Fruit fly (Drosophila melanogaster) whole organism, embryonic: ENCODE data around the gene CG16959.

Experiments used
- B-H2 ChIP-seq: fragments of 200-800 bp; sonication (Bioruptor generic); optimal IDR thresholded peaks from 2 replicates; lab custom pipeline; 2018; ENCODE audit warnings: missing biosample characterization, mild to moderate bottlenecking, missing genetic modification characterization
- BtbVII ChIP-seq: fragments of 200-800 bp; sonication (Bioruptor generic); optimal IDR thresholded peaks from 3 replicates; lab custom pipeline; 2017; ENCODE audit warnings: missing biosample characterization, mild to moderate bottlenecking, missing genetic modification characterization
- CG10543 ChIP-seq: fragments of 200-800 bp; sonication (Bioruptor generic); optimal IDR thresholded peaks from 3 replicates; lab custom pipeline; 2017; ENCODE audit warnings: missing biosample characterization, mild to moderate bottlenecking, missing genetic modification characterization, moderate library complexity
- CG10979 ChIP-seq: fragments of 200-800 bp; sonication (Bioruptor generic); optimal IDR thresholded peaks from 2 replicates; lab custom pipeline; 2018; ENCODE audit warnings: missing biosample characterization, mild to moderate bottlenecking, missing genetic modification characterization, moderate library complexity
- CG11398 ChIP-seq: fragments of 200-800 bp; sonication (Bioruptor generic); optimal IDR thresholded peaks from 2 replicates; lab custom pipeline; 2016; ENCODE audit warnings: missing biosample characterization, missing genetic modification characterization
- CG11504 ChIP-seq: fragments of 200-800 bp; sonication (Bioruptor generic); optimal IDR thresholded peaks from 3 replicates; lab custom pipeline; 2019; ENCODE audit warnings: missing biosample characterization, mild to moderate bottlenecking, missing genetic modification characterization, moderate library complexity
- CG11723 ChIP-seq: fragments of 200-800 bp; sonication (Bioruptor generic); optimal IDR thresholded peaks from 2 replicates; lab custom pipeline; 2017; ENCODE audit warnings: missing biosample characterization, mild to moderate bottlenecking, missing genetic modification characterization
- CG12744 ChIP-seq: fragments of 200-800 bp; sonication (Bioruptor generic); optimal IDR thresholded peaks from 2 replicates; lab custom pipeline; 2016; ENCODE audit warnings: missing biosample characterization, missing genetic modification characterization
- CG14441 ChIP-seq: fragments of 200-800 bp; sonication (Bioruptor generic); IDR thresholded peaks from 2 replicates; pipeline ENCODE4 v1.3.6; 2022; ENCODE audit warnings: missing biosample characterization, missing genetic modification characterization
- CG14667 ChIP-seq: fragments of 200-800 bp; sonication (Bioruptor generic); IDR thresholded peaks from 2 replicates; pipeline ENCODE4 v1.3.6; 2022; ENCODE audit warnings: missing biosample characterization, missing genetic modification characterization
- CG15479 ChIP-seq: fragments of 200-800 bp; sonication (Bioruptor generic); optimal IDR thresholded peaks from 3 replicates; lab custom pipeline; 2019; ENCODE audit warnings: missing biosample characterization, mild to moderate bottlenecking, missing genetic modification characterization, moderate library complexity
- CG17829 ChIP-seq: fragments of 200-800 bp; optimal IDR thresholded peaks from 2 replicates; lab custom pipeline; 2019; ENCODE audit warnings: missing biosample characterization, mild to moderate bottlenecking, missing genetic modification characterization, moderate library complexity
- CG18262 ChIP-seq: fragments of 200-800 bp; optimal IDR thresholded peaks from 3 replicates; lab custom pipeline; 2019; ENCODE audit warnings: missing biosample characterization, mild to moderate bottlenecking, missing genetic modification characterization, moderate library complexity
- CG3163 ChIP-seq: fragments of 200-800 bp; sonication (Bioruptor generic); optimal IDR thresholded peaks from 3 replicates; lab custom pipeline; 2016; ENCODE audit warnings: missing biosample characterization, missing genetic modification characterization
- CG5953 ChIP-seq: fragments of 200-800 bp; sonication (Bioruptor generic); IDR thresholded peaks from 2 replicates; pipeline ENCODE4 v1.3.6; 2022; ENCODE audit warnings: missing biosample characterization, missing genetic modification characterization
- CG8089 ChIP-seq: fragments of 200-800 bp; sonication (Bioruptor generic); optimal IDR thresholded peaks from 3 replicates; lab custom pipeline; 2016; ENCODE audit warnings: missing biosample characterization, missing genetic modification characterization
- CG8359 ChIP-seq: fragments of 200-800 bp; sonication (Bioruptor generic); optimal IDR thresholded peaks from 2 replicates; lab custom pipeline; 2017; ENCODE audit warnings: missing biosample characterization, mild to moderate bottlenecking, missing genetic modification characterization, borderline replicate concordance
- CG9932 ChIP-seq: fragments of 200-800 bp; sonication (Bioruptor generic); IDR thresholded peaks from 2 replicates; pipeline ENCODE4 v1.3.6; 2022; ENCODE audit warnings: missing biosample characterization, missing genetic modification characterization
- D19B ChIP-seq: fragments of 200-800 bp; sonication (Bioruptor generic); optimal IDR thresholded peaks from 2 replicates; lab custom pipeline; 2017; ENCODE audit warnings: missing biosample characterization, mild to moderate bottlenecking, missing genetic modification characterization
- Dfd ChIP-seq, 2 experiments: fragments of >200 bp; optimal IDR thresholded peaks; 2 replicates each; lab custom pipeline; 2017; ENCODE audit warnings: missing biosample characterization in 2 of 2, missing genetic modification characterization in 2 of 2
- E2f2 ChIP-seq: fragments of 200-800 bp; sonication (Bioruptor generic); IDR thresholded peaks from 2 replicates; pipeline ENCODE4 v1.3.6; 2022; ENCODE audit warnings: missing biosample characterization, missing genetic modification characterization
- Ets97D ChIP-seq: fragments of 200-800 bp; sonication (Bioruptor generic); optimal IDR thresholded peaks from 3 replicates; lab custom pipeline; 2016; ENCODE audit warnings: missing biosample characterization, missing genetic modification characterization
- HLHmδ ChIP-seq: fragments of 200-800 bp; sonication (Bioruptor generic); optimal IDR thresholded peaks from 2 replicates; lab custom pipeline; 2018; ENCODE audit warnings: missing biosample characterization, mild to moderate bottlenecking, missing genetic modification characterization, moderate library complexity
- Hr51 ChIP-seq, 2 experiments: fragments of 200-800 bp; sonication (Bioruptor generic); optimal IDR thresholded peaks; 2 replicates in 1 of 2; 3 replicates in 1 of 2; lab custom pipeline; 2016 to 2018; ENCODE audit warnings: missing biosample characterization in 2 of 2, missing genetic modification characterization in 2 of 2, mild to moderate bottlenecking in 1 of 2, moderate library complexity in 1 of 2
- Mad ChIP-seq: fragments of 200-800 bp; sonication (Bioruptor generic); optimal IDR thresholded peaks from 2 replicates; lab custom pipeline; 2016; ENCODE audit warnings: missing biosample characterization, missing genetic modification characterization
- Meics ChIP-seq: fragments of 200-800 bp; sonication (Bioruptor generic); optimal IDR thresholded peaks from 2 replicates; lab custom pipeline; 2017; ENCODE audit warnings: missing biosample characterization, mild to moderate bottlenecking, missing genetic modification characterization
- NK7.1 ChIP-seq: fragments of 200-800 bp; sonication (Bioruptor generic); optimal IDR thresholded peaks from 3 replicates; lab custom pipeline; 2016; ENCODE audit warnings: missing biosample characterization, missing genetic modification characterization
- Pdp1 ChIP-seq, 2 experiments: fragments of 200-800 bp; sonication (Bioruptor generic); optimal IDR thresholded peaks; 3 replicates each; lab custom pipeline; 2016; ENCODE audit warnings: missing biosample characterization in 2 of 2, missing genetic modification characterization in 2 of 2, mild to moderate bottlenecking in 1 of 2, moderate library complexity in 1 of 2
- Sox100B ChIP-seq: fragments of 200-800 bp; sonication (Bioruptor generic); optimal IDR thresholded peaks from 3 replicates; lab custom pipeline; 2018; ENCODE audit warnings: missing biosample characterization, mild to moderate bottlenecking, missing genetic modification characterization
- Sox102F ChIP-seq: fragments of 200-800 bp; sonication (Bioruptor generic); optimal IDR thresholded peaks from 2 replicates; lab custom pipeline; 2018; ENCODE audit warnings: missing biosample characterization, mild to moderate bottlenecking, missing genetic modification characterization, moderate library complexity
- Xrp1 ChIP-seq: fragments of 200-800 bp; sonication (Bioruptor generic); IDR thresholded peaks from 2 replicates; pipeline ENCODE4 v1.3.6; 2022; ENCODE audit warnings: missing biosample characterization, missing genetic modification characterization
- al ChIP-seq: fragments of 200-800 bp; sonication (Bioruptor generic); IDR thresholded peaks from 2 replicates; pipeline ENCODE4 v1.3.6; 2022; ENCODE audit warnings: missing biosample characterization, missing genetic modification characterization
- ap ChIP-seq: fragments of 200-800 bp; sonication (Bioruptor generic); IDR thresholded peaks from 2 replicates; pipeline ENCODE4 v1.3.6; 2022; ENCODE audit warnings: missing biosample characterization, missing genetic modification characterization
- btn ChIP-seq: fragments of 200-800 bp; sonication (Bioruptor generic); optimal IDR thresholded peaks from 2 replicates; lab custom pipeline; 2016; ENCODE audit warnings: missing biosample characterization, missing genetic modification characterization
- emc ChIP-seq: fragments of 200-800 bp; sonication (Bioruptor generic); optimal IDR thresholded peaks from 2 replicates; lab custom pipeline; 2016; ENCODE audit warnings: missing biosample characterization, missing genetic modification characterization
- kah ChIP-seq: fragments of 200-800 bp; sonication (Bioruptor generic); optimal IDR thresholded peaks from 2 replicates; lab custom pipeline; 2018; ENCODE audit warnings: missing biosample characterization, mild to moderate bottlenecking, missing genetic modification characterization
- ken ChIP-seq: fragments of 200-800 bp; sonication (Bioruptor generic); IDR thresholded peaks from 3 replicates; pipeline ENCODE4 v1.3.6; 2022; ENCODE audit warnings: missing biosample characterization, missing genetic modification characterization
- nom ChIP-seq: fragments of 200-800 bp; sonication (Bioruptor generic); optimal IDR thresholded peaks from 2 replicates; lab custom pipeline; 2017; ENCODE audit warnings: missing biosample characterization, missing genetic modification characterization, mild to moderate bottlenecking, moderate library complexity, missing genetic modification reagents
- phol ChIP-seq: fragments of 200-800 bp; sonication (Bioruptor generic); optimal IDR thresholded peaks from 3 replicates; lab custom pipeline; 2018; ENCODE audit warnings: missing biosample characterization, mild to moderate bottlenecking, missing genetic modification characterization, moderate library complexity
- scrt ChIP-seq: fragments of 200-800 bp; sonication (Bioruptor generic); optimal IDR thresholded peaks from 2 replicates; lab custom pipeline; 2018; ENCODE audit warnings: missing biosample characterization, mild to moderate bottlenecking, missing genetic modification characterization, moderate library complexity
- shn ChIP-seq: fragments of 200-800 bp; sonication (Bioruptor generic); optimal IDR thresholded peaks from 3 replicates; lab custom pipeline; 2016; ENCODE audit warnings: missing biosample characterization, missing genetic modification characterization
- sima ChIP-seq: fragments of 200-800 bp; sonication (Bioruptor generic); optimal IDR thresholded peaks from 2 replicates; lab custom pipeline; 2016; ENCODE audit warnings: missing biosample characterization, missing genetic modification characterization
- tin ChIP-seq: fragments of 200-800 bp; sonication (Bioruptor generic); optimal IDR thresholded peaks from 3 replicates; lab custom pipeline; 2016; ENCODE audit warnings: missing biosample characterization, missing genetic modification characterization
- tll ChIP-seq, 2 experiments: fragments of 200-800 bp in 1 of 2; fragments of >200 bp in 1 of 2; sonication (Bioruptor generic) in 1 of 2; optimal IDR thresholded peaks; 2 replicates each; lab custom pipeline; 2017 to 2019; ENCODE audit warnings: missing biosample characterization in 2 of 2, missing genetic modification characterization in 2 of 2, mild to moderate bottlenecking in 1 of 2, moderate library complexity in 1 of 2
- ttk ChIP-seq: fragments of 200-800 bp; sonication (Bioruptor generic); IDR thresholded peaks from 2 replicates; pipeline ENCODE4 v2.1.2; 2022; ENCODE audit warnings: missing biosample characterization, missing genetic modification characterization
- vnd ChIP-seq: fragments of 200-800 bp; sonication (Bioruptor generic); IDR thresholded peaks from 3 replicates; pipeline ENCODE4 v1.3.6; 2022; ENCODE audit warnings: missing biosample characterization, missing genetic modification characterization; ENCODE audit not compliant: partially characterized antibody
- wek ChIP-seq: fragments of 200-800 bp; sonication (Bioruptor generic); optimal IDR thresholded peaks from 3 replicates; lab custom pipeline; 2018; ENCODE audit warnings: missing biosample characterization, mild to moderate bottlenecking, missing genetic modification characterization, moderate library complexity
- z ChIP-seq: fragments of 200-800 bp; sonication (Bioruptor generic); IDR thresholded peaks from 3 replicates; pipeline ENCODE4 v1.3.6; 2022; ENCODE audit warnings: missing biosample characterization, missing genetic modification characterization

Gene CG16959

dm6 chr3L:15141118-15142003 lies 16.2 kb upstream of the CG16959 start (continued):
- TF ChIP-seq shn (GFP tag; lab: Kevin White, UChicago), result no peak
- peak; percentile 63; the same call in 1 of the 3 replicates for TF ChIP-seq ken (GFP tag; lab: Robert Waterston, UW)
- no peak for TF ChIP-seq CG10979 (tag; lab: Kevin White, UChicago)
- no peak for TF ChIP-seq CG12744 (GFP tag; lab: Kevin White, UChicago)
- TF ChIP-seq emc, result no peak
- TF ChIP-seq Ets97D, result no peak
- TF ChIP-seq sima (GFP tag; lab: Kevin White, UChicago), result no peak
- peak; percentile 37 for TF ChIP-seq CG11504
- TF ChIP-seq Mad (GFP tag; lab: Kevin White, UChicago), result no peak
- no peak for TF ChIP-seq vnd
- no peak for TF ChIP-seq CG17829 (tag; lab: Kevin White, UChicago)
- TF ChIP-seq B-H2 (GFP tag; lab: Kevin White, UChicago), result peak; percentile 15
- TF ChIP-seq Hr51 (GFP tag; optimal IDR thresholded peaks at IDR 0.05; lab: Kevin White, UChicago), result no peak
- TF ChIP-seq nom (GFP tag; lab: Kevin White, UChicago), result peak; percentile 54
- TF ChIP-seq CG11398 (GFP tag; lab: Kevin White, UChicago), result no peak
- TF ChIP-seq E2f2, result no peak
- TF ChIP-seq CG3163 (GFP tag; lab: Kevin White, UChicago), result no peak
- peak; percentile 33 for TF ChIP-seq HLHmδ
- TF ChIP-seq Sox100B, result no peak
- peak; percentile 8 for TF ChIP-seq CG11723 (GFP tag; lab: Kevin White, UChicago)
- TF ChIP-seq Meics, result no peak
- TF ChIP-seq CG8359 (GFP tag; lab: Kevin White, UChicago), result no peak
- no peak for TF ChIP-seq NK7.1
- TF ChIP-seq Dfd (GFP tag; optimal IDR thresholded peaks at IDR 0.05; lab: Kevin White, UChicago), result no peak
- no peak for TF ChIP-seq CG5953
- TF ChIP-seq CG8089 (GFP tag; lab: Kevin White, UChicago), result no peak
- no peak for TF ChIP-seq BtbVII (GFP tag; lab: Kevin White, UChicago)
- no peak for TF ChIP-seq CG14667
- TF ChIP-seq al (GFP tag; lab: Robert Waterston, UW), result peak; percentile 36; the same call in 1 of the 2 replicates
- no peak for TF ChIP-seq D19B (GFP tag; lab: Kevin White, UChicago)
- peak; percentile 51 for TF ChIP-seq scrt (GFP tag; lab: Kevin White, UChicago)
- TF ChIP-seq CG9932 (GFP tag; lab: Robert Waterston, UW), result peak; percentile 64
- TF ChIP-seq CG18262 (tag; lab: Kevin White, UChicago), result peak; percentile 33
- TF ChIP-seq Pdp1 (GFP tag; optimal IDR thresholded peaks at IDR 0.05; lab: Kevin White, UChicago), result peak in 1 of 2 experiments; percentile 29
- no peak for TF ChIP-seq wek (GFP tag; lab: Kevin White, UChicago)
- TF ChIP-seq btn (GFP tag; lab: Kevin White, UChicago), result no peak
- TF ChIP-seq ttk (GFP tag; lab: Robert Waterston, UW), result peak; percentile 37; the same call in 1 of the 2 replicates
- no peak for TF ChIP-seq ap (GFP tag; lab: Robert Waterston, UW)
- peak; percentile 0 for TF ChIP-seq kah
- no peak for TF ChIP-seq CG10543 (GFP tag; lab: Kevin White, UChicago)
- peak; percentile 16 for TF ChIP-seq phol
- no peak for TF ChIP-seq tll (GFP tag; optimal IDR thresholded peaks at IDR 0.05; lab: Kevin White, UChicago)
- TF ChIP-seq CG14441 (GFP tag; lab: Robert Waterston, UW), result peak; percentile 26; the same call in 1 of the 2 replicates
- TF ChIP-seq CG15479 (GFP tag; lab: Kevin White, UChicago), result peak; percentile 92
- TF ChIP-seq z (GFP tag; lab: Robert Waterston, UW), result no peak
- TF ChIP-seq Xrp1 (GFP tag; lab: Robert Waterston, UW), result peak; percentile 59
- TF ChIP-seq tin (GFP tag; lab: Kevin White, UChicago), result peak; percentile 40
- no peak for TF ChIP-seq Sox102F (GFP tag; lab: Kevin White, UChicago)
